In genomic region chrX:4437555-4437954, ce11 we compare ENCODE assay signal across 6 worm cellular contexts.
A peak's percentile ranks its signal among the peaks of the same experiment; 100 is the strongest.
TF ChIP-seq lines count a peak whose summit lies in the region.

Gene cest-26, minus strand, starts transcription at chrX:4437655.

TF ChIP-seq in whole organism, L1 larva, 84 proteins besides CTCF, POLR2A, EP300 and RAD21:
- TF ChIP-seq pax-3 (tag; optimal IDR thresholded peaks at IDR 0.05; lab: Kevin White, UChicago), result no peak
- TF ChIP-seq sup-37 (GFP tag; optimal IDR thresholded peaks at IDR 0.05; lab: Kevin White, UChicago), result no peak
- peak; percentile 4 for TF ChIP-seq lin-14 (GFP tag; optimal IDR thresholded peaks at IDR 0.05; lab: Kevin White, UChicago)
- no peak for TF ChIP-seq nhr-76 (tag; optimal IDR thresholded peaks at IDR 0.05; lab: Kevin White, UChicago)
- no peak for TF ChIP-seq nhr-237 (tag; optimal IDR thresholded peaks at IDR 0.05; lab: Kevin White, UChicago)
- TF ChIP-seq F16B12.6 (tag; optimal IDR thresholded peaks at IDR 0.05; lab: Kevin White, UChicago), result no peak
- TF ChIP-seq efl-1 (optimal IDR thresholded peaks at IDR 0.05; lab: Kevin White, UChicago), result no peak
- TF ChIP-seq efl-1 (GFP tag; optimal IDR thresholded peaks at IDR 0.05 in 1 of 2; lab: Kevin White, UChicago), result no peak
- TF ChIP-seq unc-98 (GFP tag; IDR thresholded peaks at IDR 0.05; lab: Robert Waterston, UW), result no peak
- no peak for TF ChIP-seq rnt-1 (tag; optimal IDR thresholded peaks at IDR 0.05; lab: Kevin White, UChicago)
- TF ChIP-seq efl-3 (GFP tag; optimal IDR thresholded peaks at IDR 0.05; lab: Kevin White, UChicago), result no peak
- peak; percentile 7 for TF ChIP-seq dsc-1 (tag; optimal IDR thresholded peaks at IDR 0.05; lab: Kevin White, UChicago)
- no peak for TF ChIP-seq nhr-90 (tag; optimal IDR thresholded peaks at IDR 0.05; lab: Kevin White, UChicago; ENCODE audit: poor library complexity)
- TF ChIP-seq nhr-11 (tag; optimal IDR thresholded peaks at IDR 0.05; lab: Kevin White, UChicago), result no peak
- TF ChIP-seq ceh-90 (tag; optimal IDR thresholded peaks at IDR 0.05; lab: Kevin White, UChicago), result no peak
TF ChIP-seq in whole organism, L1 larva: peak in this region for 2.

TF ChIP-seq in whole organism, L2 larva, 48 proteins besides CTCF, POLR2A, EP300 and RAD21:
- TF ChIP-seq crh-2 (tag; optimal IDR thresholded peaks at IDR 0.05; lab: Kevin White, UChicago), result peak; percentile 12
- TF ChIP-seq nhr-77 (tag; optimal IDR thresholded peaks at IDR 0.05; lab: Kevin White, UChicago), result no peak
- peak; percentile 20 for TF ChIP-seq fos-1 (tag; optimal IDR thresholded peaks at IDR 0.05; lab: Kevin White, UChicago)

TF ChIP-seq in whole organism, L3 larva, 47 proteins besides CTCF, POLR2A, EP300 and RAD21:
- TF ChIP-seq elt-2 (tag; optimal IDR thresholded peaks at IDR 0.05; lab: Kevin White, UChicago) (peak; percentile 0), skn-1 (tag; optimal IDR thresholded peaks at IDR 0.05; lab: Kevin White, UChicago) (no peak), sea-2 (GFP tag; optimal IDR thresholded peaks at IDR 0.05; lab: Kevin White, UChicago) (no peak)

TF ChIP-seq in whole organism, L4 larva, 104 proteins besides CTCF, POLR2A, EP300 and RAD21:
- no peak for TF ChIP-seq aly-2 (tag; optimal IDR thresholded peaks at IDR 0.05; lab: Kevin White, UChicago)
- TF ChIP-seq pqm-1 (tag; optimal IDR thresholded peaks at IDR 0.05; lab: Kevin White, UChicago), result peak; percentile 31
- TF ChIP-seq Y105C5A.15 (GFP tag; IDR thresholded peaks at IDR 0.05; lab: Robert Waterston, UW), result no peak
- TF ChIP-seq duxl-1 (tag; optimal IDR thresholded peaks at IDR 0.05; lab: Kevin White, UChicago; ENCODE audit: poor library complexity), result no peak
- no peak for TF ChIP-seq dve-1 (tag; optimal IDR thresholded peaks at IDR 0.05; lab: Kevin White, UChicago; ENCODE audit: insufficient read depth)
- no peak for TF ChIP-seq unc-130 (GFP tag; optimal IDR thresholded peaks at IDR 0.05; lab: Kevin White, UChicago)
- TF ChIP-seq daf-19 (GFP tag; conservative IDR thresholded peaks at IDR 0.05; lab: Robert Waterston, UW), result no peak
- no peak for TF ChIP-seq nhr-76 (tag; optimal IDR thresholded peaks at IDR 0.05; lab: Kevin White, UChicago)
- TF ChIP-seq nhr-102 (tag; optimal IDR thresholded peaks at IDR 0.05; lab: Kevin White, UChicago), result no peak
- no peak for TF ChIP-seq daf-16 (GFP tag; optimal IDR thresholded peaks at IDR 0.05; lab: Kevin White, UChicago)
- TF ChIP-seq daf-16 (tag; optimal IDR thresholded peaks at IDR 0.05; lab: Kevin White, UChicago), result peak; percentile 41
- TF ChIP-seq nhr-28 (tag; optimal IDR thresholded peaks at IDR 0.05; lab: Kevin White, UChicago), result peak; percentile 15
- TF ChIP-seq nhr-237 (tag; optimal IDR thresholded peaks at IDR 0.05; lab: Kevin White, UChicago), result no peak
- no peak for TF ChIP-seq mep-1 (tag; optimal IDR thresholded peaks at IDR 0.05; lab: Kevin White, UChicago)
- TF ChIP-seq lin-39 (tag; optimal IDR thresholded peaks at IDR 0.05; lab: Kevin White, UChicago), result no peak
- TF ChIP-seq arid-1 (GFP tag; conservative IDR thresholded peaks at IDR 0.05; lab: Robert Waterston, UW), result no peak
- TF ChIP-seq ces-1 (GFP tag; optimal IDR thresholded peaks at IDR 0.05; lab: Kevin White, UChicago), result no peak
- no peak for TF ChIP-seq hlh-30 (tag; optimal IDR thresholded peaks at IDR 0.05; lab: Kevin White, UChicago; ENCODE audit: insufficient read depth)
- no peak for TF ChIP-seq spr-1 (tag; optimal IDR thresholded peaks at IDR 0.05; lab: Kevin White, UChicago)
- no peak for TF ChIP-seq snpc-4 (tag; optimal IDR thresholded peaks at IDR 0.05; lab: Kevin White, UChicago)
- no peak for TF ChIP-seq zip-2 (tag; optimal IDR thresholded peaks at IDR 0.05; lab: Kevin White, UChicago)
- no peak for TF ChIP-seq ceh-32 (tag; optimal IDR thresholded peaks at IDR 0.05; lab: Kevin White, UChicago; ENCODE audit: poor library complexity)
- no peak for TF ChIP-seq mes-2 (tag; optimal IDR thresholded peaks at IDR 0.05; lab: Kevin White, UChicago; ENCODE audit: poor library complexity, severe bottlenecking)

TF ChIP-seq in whole organism, mixed stage, embryonic, 35 proteins besides CTCF, POLR2A, EP300 and RAD21:
- TF ChIP-seq ces-1 (GFP tag; optimal IDR thresholded peaks at IDR 0.05; lab: Kevin White, UChicago) (peak; percentile 8), hlh-1 (tag; optimal IDR thresholded peaks at IDR 0.05; lab: Kevin White, UChicago) (peak; percentile 18), sem-2 (GFP tag; optimal IDR thresholded peaks at IDR 0.05; lab: Kevin White, UChicago) (no peak)

TF ChIP-seq in whole organism, young adult, 124 proteins besides CTCF, POLR2A, EP300 and RAD21:
- TF ChIP-seq sea-2 (GFP tag; IDR thresholded peaks at IDR 0.05; lab: Robert Waterston, UW), result no peak
- TF ChIP-seq nhr-80 (tag; optimal IDR thresholded peaks at IDR 0.05; lab: Kevin White, UChicago), result peak; percentile 29
TF ChIP-seq in whole organism, young adult: peak in this region for 1.
